Fruit fly (Drosophila melanogaster) whole organism, embryonic: ENCODE data around the gene CG3662.

Source experiments
- CG10366 ChIP-seq: fragments of 200-800 bp; sonication (Bioruptor generic); IDR thresholded peaks from 2 replicates; pipeline ENCODE4 v1.3.6; 2022; ENCODE audit warnings: missing biosample characterization, missing genetic modification characterization
- CG10543 ChIP-seq: fragments of 200-800 bp; sonication (Bioruptor generic); optimal IDR thresholded peaks from 3 replicates; lab custom pipeline; 2017; ENCODE audit warnings: missing biosample characterization, mild to moderate bottlenecking, missing genetic modification characterization, moderate library complexity
- CG11093 ChIP-seq: fragments of 200-800 bp; sonication (Bioruptor generic); IDR thresholded peaks from 3 replicates; pipeline ENCODE4 v1.3.6; 2022; ENCODE audit warnings: missing biosample characterization, missing genetic modification characterization
- CG11723 ChIP-seq: fragments of 200-800 bp; sonication (Bioruptor generic); optimal IDR thresholded peaks from 2 replicates; lab custom pipeline; 2017; ENCODE audit warnings: missing biosample characterization, mild to moderate bottlenecking, missing genetic modification characterization
- CG12071 ChIP-seq: fragments of 200-800 bp; sonication (Bioruptor generic); optimal IDR thresholded peaks from 3 replicates; lab custom pipeline; 2018; ENCODE audit warnings: missing biosample characterization, mild to moderate bottlenecking, missing genetic modification characterization
- CG12744 ChIP-seq: fragments of 200-800 bp; sonication (Bioruptor generic); optimal IDR thresholded peaks from 2 replicates; lab custom pipeline; 2016; ENCODE audit warnings: missing biosample characterization, missing genetic modification characterization
- CG13296 ChIP-seq: fragments of 200-800 bp; sonication (Bioruptor generic); optimal IDR thresholded peaks from 3 replicates; lab custom pipeline; 2018; ENCODE audit warnings: missing biosample characterization, mild to moderate bottlenecking, missing genetic modification characterization
- CG14050 ChIP-seq: fragments of 200-800 bp; sonication (Bioruptor generic); IDR thresholded peaks from 3 replicates; pipeline ENCODE4 v1.3.6; 2022; ENCODE audit warnings: missing biosample characterization, missing genetic modification characterization
- CG17328 ChIP-seq: fragments of 200-800 bp; sonication (Bioruptor generic); IDR thresholded peaks from 2 replicates; pipeline ENCODE4 v1.3.6; 2022; ENCODE audit warnings: missing biosample characterization, missing genetic modification characterization
- CG1792 ChIP-seq: fragments of 200-800 bp; sonication (Bioruptor generic); optimal IDR thresholded peaks from 2 replicates; lab custom pipeline; 2016; ENCODE audit warnings: missing biosample characterization, missing genetic modification characterization
- CG18764 ChIP-seq: fragments of 200-800 bp; sonication (Bioruptor generic); optimal IDR thresholded peaks from 3 replicates; lab custom pipeline; 2016; ENCODE audit warnings: missing biosample characterization, missing genetic modification characterization
- CG2875 ChIP-seq: fragments of 200-800 bp; sonication (Bioruptor generic); optimal IDR thresholded peaks from 2 replicates; lab custom pipeline; 2017; ENCODE audit warnings: missing biosample characterization, mild to moderate bottlenecking, missing genetic modification characterization, missing genetic modification reagents
- CG2889 ChIP-seq: fragments of 200-800 bp; sonication (Bioruptor generic); IDR thresholded peaks from 3 replicates; pipeline ENCODE4 v1.3.6; 2022; ENCODE audit warnings: missing biosample characterization, missing genetic modification characterization
- CG30020 ChIP-seq: fragments of 200-800 bp; optimal IDR thresholded peaks from 2 replicates; lab custom pipeline; 2019; ENCODE audit warnings: missing biosample characterization, mild to moderate bottlenecking, missing genetic modification characterization, moderate library complexity
- CG31388 ChIP-seq: fragments of 200-800 bp; sonication (Bioruptor generic); optimal IDR thresholded peaks from 2 replicates; lab custom pipeline; 2016; ENCODE audit warnings: missing biosample characterization, missing genetic modification characterization
- CG6272 ChIP-seq: fragments of 200-800 bp; sonication (Bioruptor generic); IDR thresholded peaks from 2 replicates; pipeline ENCODE4 v1.3.6; 2022; ENCODE audit warnings: missing biosample characterization, missing genetic modification characterization
- CG7271 ChIP-seq: fragments of 200-800 bp; sonication (Bioruptor generic); optimal IDR thresholded peaks from 2 replicates; lab custom pipeline; 2018; ENCODE audit warnings: missing biosample characterization, mild to moderate bottlenecking, missing genetic modification characterization, moderate library complexity
- CG7357 ChIP-seq: fragments of 200-800 bp; sonication (Bioruptor generic); IDR thresholded peaks from 3 replicates; pipeline ENCODE4 v1.3.6; 2022; ENCODE audit warnings: missing biosample characterization, missing genetic modification characterization
- CG9817 ChIP-seq: fragments of 200-800 bp; sonication (Bioruptor generic); optimal IDR thresholded peaks from 2 replicates; lab custom pipeline; 2018; ENCODE audit warnings: missing biosample characterization, mild to moderate bottlenecking, missing genetic modification characterization, moderate library complexity
- CoRest ChIP-seq: fragments of 200-800 bp; sonication (Bioruptor generic); optimal IDR thresholded peaks from 3 replicates; lab custom pipeline; 2018; ENCODE audit warnings: missing biosample characterization, mild to moderate bottlenecking, missing genetic modification characterization, moderate library complexity
- D ChIP-seq, 2 experiments: fragments of 200-800 bp in 1 of 2; fragments of >200 bp in 1 of 2; sonication (Bioruptor generic) in 1 of 2; optimal IDR thresholded peaks; 2 replicates in 1 of 2; 3 replicates in 1 of 2; lab custom pipeline; 2017; ENCODE audit warnings: mild to moderate bottlenecking in 1 of 2, missing biosample characterization in 1 of 2, missing genetic modification characterization in 1 of 2, missing genetic modification reagents in 1 of 2
- Fer1 ChIP-seq: fragments of 200-800 bp; sonication (Bioruptor generic); optimal IDR thresholded peaks from 2 replicates; lab custom pipeline; 2017; ENCODE audit warnings: missing biosample characterization, mild to moderate bottlenecking, missing genetic modification characterization
- HmgZ ChIP-seq: fragments of 200-800 bp; sonication (Bioruptor generic); optimal IDR thresholded peaks from 2 replicates; lab custom pipeline; 2018; ENCODE audit warnings: missing biosample characterization, mild to moderate bottlenecking, missing genetic modification characterization
- Hr51 ChIP-seq, 2 experiments: fragments of 200-800 bp; sonication (Bioruptor generic); optimal IDR thresholded peaks; 2 replicates in 1 of 2; 3 replicates in 1 of 2; lab custom pipeline; 2016 to 2018; ENCODE audit warnings: missing biosample characterization in 2 of 2, missing genetic modification characterization in 2 of 2, mild to moderate bottlenecking in 1 of 2, moderate library complexity in 1 of 2
- Jarid2 ChIP-seq: fragments of 200-800 bp; sonication (Bioruptor generic); optimal IDR thresholded peaks from 3 replicates; lab custom pipeline; 2017; ENCODE audit warnings: mild to moderate bottlenecking, missing biosample characterization, missing genetic modification reagents, missing genetic modification characterization
- Myb ChIP-seq: fragments of 200-800 bp; sonication (Bioruptor generic); optimal IDR thresholded peaks from 2 replicates; lab custom pipeline; 2016; ENCODE audit warnings: missing biosample characterization, missing genetic modification characterization
- NC2α ChIP-seq: fragments of 200-800 bp; sonication (Bioruptor generic); optimal IDR thresholded peaks from 2 replicates; lab custom pipeline; 2016; ENCODE audit warnings: missing biosample characterization, missing genetic modification characterization
- Poxn ChIP-seq: fragments of 200-800 bp; sonication (Bioruptor generic); IDR thresholded peaks from 2 replicates; pipeline ENCODE4 v1.3.6; 2022; ENCODE audit warnings: missing biosample characterization, missing genetic modification characterization
- Stat92E ChIP-seq, 3 experiments: fragments of >200 bp in 2 of 3; fragments of 200-800 bp in 1 of 3; sonication (Bioruptor generic) in 1 of 3; optimal IDR thresholded peaks; 2 replicates each; lab custom pipeline; 2017 to 2019; ENCODE audit warnings: missing biosample characterization in 3 of 3, missing genetic modification characterization in 3 of 3, mild to moderate bottlenecking in 1 of 3, moderate library complexity in 1 of 3
- YL-1 ChIP-seq: fragments of 200-800 bp; sonication (Bioruptor generic); optimal IDR thresholded peaks from 3 replicates; lab custom pipeline; 2017; ENCODE audit warnings: missing biosample characterization, mild to moderate bottlenecking, missing genetic modification characterization
- chn ChIP-seq: fragments of 200-800 bp; sonication (Bioruptor generic); optimal IDR thresholded peaks from 2 replicates; lab custom pipeline; 2016; ENCODE audit warnings: missing biosample characterization, missing genetic modification characterization
- corto ChIP-seq: fragments of 200-800 bp; sonication (Bioruptor generic); optimal IDR thresholded peaks from 2 replicates; lab custom pipeline; 2016; ENCODE audit warnings: missing biosample characterization, mild to moderate bottlenecking, missing genetic modification characterization, moderate library complexity
- crol ChIP-seq: fragments of 200-800 bp; sonication (Bioruptor generic); IDR thresholded peaks from 2 replicates; pipeline ENCODE4 v1.3.6; 2022; ENCODE audit warnings: missing biosample characterization, missing genetic modification characterization
- dati ChIP-seq: fragments of 200-800 bp; sonication (Bioruptor generic); IDR thresholded peaks from 2 replicates; pipeline ENCODE4 v1.3.6; 2022; ENCODE audit warnings: missing biosample characterization, missing genetic modification characterization
- gsb ChIP-seq: fragments of 200-800 bp; sonication (Bioruptor generic); IDR thresholded peaks from 2 replicates; pipeline ENCODE4 v1.3.6; 2022; ENCODE audit warnings: missing biosample characterization, missing genetic modification characterization
- jing ChIP-seq: fragments of 200-800 bp; sonication (Bioruptor generic); optimal IDR thresholded peaks from 2 replicates; lab custom pipeline; 2018; ENCODE audit warnings: missing biosample characterization, mild to moderate bottlenecking, missing genetic modification characterization
- kah ChIP-seq: fragments of 200-800 bp; sonication (Bioruptor generic); optimal IDR thresholded peaks from 2 replicates; lab custom pipeline; 2018; ENCODE audit warnings: missing biosample characterization, mild to moderate bottlenecking, missing genetic modification characterization
- lov ChIP-seq, 2 experiments: fragments of 200-800 bp in 1 of 2; fragments of >200 bp in 1 of 2; sonication (Bioruptor generic) in 1 of 2; IDR thresholded peaks in 1 of 2; optimal IDR thresholded peaks in 1 of 2; 2 replicates in 1 of 2; 3 replicates in 1 of 2; pipeline versions ENCODE4 v1.3.6 to Lab custom; 2017 to 2022; ENCODE audit warnings: missing biosample characterization in 1 of 2, missing genetic modification characterization in 1 of 2
- otp ChIP-seq: fragments of 200-800 bp; sonication (Bioruptor generic); IDR thresholded peaks from 3 replicates; pipeline ENCODE4, ENCODE4 v1.3.6; 2022; ENCODE audit warnings: missing biosample characterization, missing genetic modification characterization
- p53 ChIP-seq: fragments of 200-800 bp; sonication (Bioruptor generic); optimal IDR thresholded peaks from 2 replicates; lab custom pipeline; 2016; ENCODE audit warnings: missing biosample characterization, missing genetic modification characterization
- pho ChIP-seq: fragments of 200-800 bp; sonication (Bioruptor generic); optimal IDR thresholded peaks from 2 replicates; lab custom pipeline; 2016; ENCODE audit warnings: missing biosample characterization, missing genetic modification characterization
- ranshi ChIP-seq: fragments of 200-800 bp; sonication (Bioruptor generic); IDR thresholded peaks from 2 replicates; pipeline ENCODE4 v1.3.6; 2022; ENCODE audit warnings: missing biosample characterization, missing genetic modification characterization
- rib ChIP-seq: fragments of 200-800 bp; sonication (Bioruptor generic); IDR thresholded peaks from 2 replicates; pipeline ENCODE4 v1.3.6; 2022; ENCODE audit warnings: missing biosample characterization, missing genetic modification characterization
- sima ChIP-seq: fragments of 200-800 bp; sonication (Bioruptor generic); optimal IDR thresholded peaks from 2 replicates; lab custom pipeline; 2016; ENCODE audit warnings: missing biosample characterization, missing genetic modification characterization
- tap ChIP-seq: fragments of 200-800 bp; optimal IDR thresholded peaks from 3 replicates; lab custom pipeline; 2019; ENCODE audit warnings: missing biosample characterization, mild to moderate bottlenecking, missing genetic modification characterization, moderate library complexity
- tgo ChIP-seq: fragments of 200-800 bp; sonication (Bioruptor generic); IDR thresholded peaks from 3 replicates; pipeline ENCODE4 v1.3.6; 2022; ENCODE audit warnings: missing biosample characterization, missing genetic modification characterization

Gene CG3662

DNA sequence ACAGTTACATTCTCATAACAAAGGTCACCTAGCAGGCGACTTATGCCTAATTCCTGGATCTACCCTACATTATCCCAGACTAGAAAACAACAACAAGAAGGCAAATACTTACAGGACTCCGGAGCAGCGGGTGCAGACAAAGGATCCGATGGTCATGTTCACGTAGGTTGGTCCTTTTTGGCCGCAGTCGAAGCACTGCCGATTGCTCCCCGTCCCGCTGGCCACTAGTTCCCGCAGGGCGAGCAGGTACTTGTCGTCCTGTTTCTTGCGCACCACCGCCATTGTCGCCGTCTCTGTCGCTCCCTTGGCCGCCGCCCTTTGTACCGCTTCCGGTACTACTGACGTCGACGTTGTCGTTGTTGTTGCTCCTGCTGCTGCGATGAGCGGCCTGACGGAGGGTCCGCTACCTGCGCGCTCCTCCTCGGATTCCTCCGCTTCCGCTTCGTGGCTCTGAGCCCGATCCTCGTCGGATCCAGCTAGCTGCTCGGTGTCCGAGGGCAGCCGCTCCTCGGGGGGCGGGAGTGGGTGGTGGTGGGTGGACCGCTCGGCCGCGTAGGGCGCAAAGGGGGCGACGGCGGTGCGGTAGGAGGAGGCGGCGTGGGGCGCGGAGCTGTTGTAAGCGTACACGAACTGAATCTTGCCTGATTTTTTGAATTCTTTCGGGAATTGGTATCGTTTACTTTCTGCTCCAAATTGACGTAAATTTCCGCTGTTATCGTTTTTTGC lies 28.9 kb downstream of the CG3662 start (continued):
- TF ChIP-seq lov (optimal IDR thresholded peaks at IDR 0.05; lab: Kevin White, UChicago): no peak
- TF ChIP-seq lov (GFP tag; IDR thresholded peaks at IDR 0.05; lab: Robert Waterston, UW): 0 out of 3 replicates have a peak, but pooled peaks have one; percentile 11
- peak; percentile 6 for TF ChIP-seq chn (GFP tag; lab: Kevin White, UChicago)

DNA sequence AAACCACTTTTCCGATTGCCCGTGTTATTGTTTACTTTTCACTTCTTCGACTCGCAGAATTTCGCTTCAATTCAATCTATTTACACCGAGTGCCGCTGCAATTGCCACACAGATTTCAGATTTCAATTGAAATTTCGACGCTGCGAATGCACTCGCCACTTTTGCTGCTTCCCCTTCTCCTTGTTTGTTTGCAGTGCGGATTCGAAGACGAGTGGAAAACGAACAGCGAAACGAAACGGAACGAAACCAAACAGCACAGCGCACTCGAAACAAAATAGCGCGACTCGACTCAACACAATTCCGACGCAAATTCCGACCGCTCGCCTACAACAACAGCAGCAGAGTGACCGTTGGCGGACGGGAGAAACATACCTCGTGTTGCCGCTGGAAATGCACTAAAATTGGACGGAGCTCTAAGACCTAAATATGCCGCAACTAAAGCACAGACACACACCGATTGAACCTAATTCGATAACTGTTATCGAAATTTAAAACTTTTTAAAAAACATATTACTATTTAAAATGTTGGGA lies 29.7 kb downstream of the CG3662 start, which contains the start of gene drongo:
Gene drongo, minus strand, starts transcription at position 345 of the 531 bp plus-strand sequence.
- TF ChIP-seq CG1792 (GFP tag; lab: Kevin White, UChicago) (no peak), otp (GFP tag; lab: Robert Waterston, UW) (0 out of 3 replicates have a peak, but pooled peaks have one; percentile 44), CG7271 (tag; lab: Kevin White, UChicago) (no peak), jing (no peak), CG11723 (GFP tag; lab: Kevin White, UChicago) (no peak), p53 (GFP tag; lab: Kevin White, UChicago) (peak; percentile 50), CG10543 (peak; percentile 76), crol (GFP tag; lab: Robert Waterston, UW) (peak; percentile 46; the same call in 1 of the 2 replicates), CG7357 (GFP tag; lab: Robert Waterston, UW) (0 out of 3 replicates have a peak, but pooled peaks have one; percentile 20), dati (GFP tag; lab: Robert Waterston, UW) (no peak), CoRest (tag; lab: Kevin White, UChicago) (peak; percentile 23), tap (tag; lab: Kevin White, UChicago) (no peak), NC2α (GFP tag; lab: Kevin White, UChicago) (no peak), Myb (peak; percentile 84), HmgZ (peak; percentile 77), CG12744 (GFP tag; lab: Kevin White, UChicago) (no peak), CG11093 (GFP tag; lab: Robert Waterston, UW) (no peak), Hr51 (GFP tag; optimal IDR thresholded peaks at IDR 0.05; lab: Kevin White, UChicago) (peak in 1 of 2 experiments; percentile 14), CG2875 (GFP tag; lab: Kevin White, UChicago) (no peak), kah (GFP tag; lab: Kevin White, UChicago) (peak; percentile 83), CG13296 (GFP tag; lab: Kevin White, UChicago) (peak; percentile 48), gsb (no peak), CG18764 (GFP tag; lab: Kevin White, UChicago) (no peak), CG14050 (GFP tag; lab: Robert Waterston, UW) (no peak; the same call in 2 of the 3 replicates), tgo (GFP tag; lab: Robert Waterston, UW) (no peak), YL-1 (GFP tag; lab: Kevin White, UChicago) (peak; percentile 37), CG17328 (peak; percentile 32; the same call in 1 of the 2 replicates), pho (GFP tag; lab: Kevin White, UChicago) (peak; percentile 37), CG10366 (GFP tag; lab: Robert Waterston, UW) (no peak), CG12071 (peak; percentile 38), Jarid2 (GFP tag; lab: Kevin White, UChicago) (peak; percentile 97), sima (GFP tag; lab: Kevin White, UChicago) (no peak), corto (GFP tag; lab: Kevin White, UChicago) (no peak), rib (peak; percentile 85), Fer1 (GFP tag; lab: Kevin White, UChicago) (peak; percentile 54), Poxn (no peak), CG30020 (tag; lab: Kevin White, UChicago) (peak; percentile 44), D (optimal IDR thresholded peaks at IDR 0.05; lab: Kevin White, UChicago) (no peak), D (GFP tag; optimal IDR thresholded peaks at IDR 0.05; lab: Kevin White, UChicago) (no peak), CG31388 (GFP tag; lab: Kevin White, UChicago) (no peak), CG6272 (GFP tag; lab: Robert Waterston, UW) (no peak; the same call in 1 of the 2 replicates), ranshi (peak; percentile 18; the same call in 1 of the 2 replicates), CG2889 (GFP tag; lab: Robert Waterston, UW) (no peak), CG9817 (no peak), Stat92E (GFP tag; optimal IDR thresholded peaks at IDR 0.05; lab: Kevin White, UChicago) (peak in 1 of 3 experiments; percentile 79)
